Worm (Caenorhabditis elegans): ENCODE data around the gene sdz-12.

DNA sequence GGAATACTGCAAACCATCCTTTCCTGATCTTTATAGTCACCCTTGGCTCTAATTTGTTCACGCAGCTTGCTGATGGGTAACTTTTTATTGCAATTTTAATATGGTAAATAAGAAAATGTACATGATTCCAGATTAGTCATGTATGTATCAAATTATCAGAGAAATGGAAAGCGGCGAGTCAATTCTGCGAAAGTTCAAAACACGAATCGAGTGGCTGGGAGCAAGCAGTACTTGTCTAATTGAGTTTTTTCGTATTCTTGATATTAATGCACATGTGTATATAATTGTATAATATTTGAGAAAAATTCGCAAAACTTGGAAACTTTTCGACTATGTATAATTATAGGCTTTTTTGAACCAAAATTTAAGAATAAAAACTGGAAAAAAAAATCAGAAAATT, 27.4 kb upstream of the sdz-12 start, which contains the start of gene T24E12.12:
- TF ChIP-seq nhr-28 (tag; optimal IDR thresholded peaks at IDR 0.05) (no peak), hlh-1 (tag; optimal IDR thresholded peaks at IDR 0.05) (no peak), unc-39 (tag; optimal IDR thresholded peaks at IDR 0.05) (no peak)
